Worm (Caenorhabditis elegans): ENCODE data around the gene R07G3.7.

Gene R07G3.7

DNA sequence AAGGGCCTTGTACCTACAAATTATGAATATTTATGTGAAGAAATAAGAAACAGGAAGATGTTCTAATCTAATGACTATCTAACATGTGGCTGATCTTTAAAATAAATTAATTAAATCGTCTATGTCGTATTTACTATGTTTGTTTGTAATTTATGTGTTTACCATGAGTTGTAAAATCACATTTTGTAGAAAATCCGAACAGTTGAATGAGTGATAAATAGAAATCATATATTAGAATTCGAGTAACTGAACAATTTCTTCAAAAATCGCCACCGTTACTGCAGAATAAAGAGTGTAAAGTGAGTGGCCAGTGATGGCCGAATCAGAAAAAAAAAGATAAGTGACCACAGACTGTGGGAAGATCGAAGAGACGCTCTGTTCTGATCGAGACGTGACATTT, 16.5 kb upstream of the R07G3.7 start:
- TF ChIP-seq fos-1 (tag; optimal IDR thresholded peaks at IDR 0.05) (no peak), mdl-1 (tag; optimal IDR thresholded peaks at IDR 0.05) (no peak), snpc-4 (tag; optimal IDR thresholded peaks at IDR 0.05) (no peak), lsy-2 (tag; optimal IDR thresholded peaks at IDR 0.05) (no peak), sem-4 (tag; optimal IDR thresholded peaks at IDR 0.05) (no peak), nhr-25 (tag; optimal IDR thresholded peaks at IDR 0.05) (no peak)

DNA sequence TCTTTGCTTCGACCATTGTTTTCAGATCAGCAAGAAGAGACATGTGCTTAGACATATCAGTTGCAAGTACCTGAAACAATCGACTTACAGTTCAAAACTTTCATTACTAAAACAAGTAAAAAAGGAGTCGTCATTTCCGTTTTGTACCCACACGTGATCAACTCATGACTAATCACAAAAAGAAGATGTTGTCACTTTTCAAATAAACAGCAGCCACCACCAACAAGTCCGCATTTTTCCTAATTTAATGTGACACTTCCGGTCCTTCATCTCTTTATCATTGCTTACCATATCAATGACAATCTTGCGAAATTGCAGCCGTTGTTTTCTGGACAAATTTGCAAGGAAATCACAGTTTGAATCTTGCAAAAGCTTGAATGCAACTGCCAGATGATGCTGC, 15.1 kb upstream of the R07G3.7 start:
- TF ChIP-seq sma-9 (GFP tag; optimal IDR thresholded peaks at IDR 0.05): peak; percentile 8
- no peak for TF ChIP-seq sma-9 (tag; optimal IDR thresholded peaks at IDR 0.05)
- TF ChIP-seq F13H6.1 (tag; optimal IDR thresholded peaks at IDR 0.05): no peak
- TF ChIP-seq sma-3 (GFP tag; optimal IDR thresholded peaks at IDR 0.05): peak; percentile 79
- no peak for TF ChIP-seq mdl-1 (tag; optimal IDR thresholded peaks at IDR 0.05)
- peak; percentile 40 for TF ChIP-seq nhr-21 (tag; optimal IDR thresholded peaks at IDR 0.05)
- TF ChIP-seq blmp-1 (tag; optimal IDR thresholded peaks at IDR 0.05; ENCODE audit: insufficient read depth): peak; percentile 31
- peak; percentile 65 for TF ChIP-seq nhr-25 (tag; optimal IDR thresholded peaks at IDR 0.05)

DNA sequence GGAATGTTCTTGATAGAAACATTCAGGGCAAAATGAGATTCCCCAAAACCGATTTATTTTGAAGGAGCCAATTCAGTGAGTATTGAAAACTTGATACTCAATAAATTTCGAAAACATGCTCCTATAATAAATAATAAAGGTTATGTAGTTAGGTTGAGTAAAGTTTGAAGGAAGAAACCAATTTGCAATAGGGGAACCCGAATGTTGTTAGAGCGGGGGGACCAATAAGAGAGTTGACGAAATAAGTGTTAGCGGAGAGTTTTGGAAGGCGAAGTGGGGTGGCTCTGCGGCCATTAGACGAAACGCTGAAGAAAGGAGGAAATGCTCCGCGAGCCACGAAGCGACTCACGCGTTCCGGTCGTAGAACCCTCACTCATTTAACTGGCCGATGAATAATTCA, 11.5 kb upstream of the R07G3.7 start:
- TF ChIP-seq F13H6.1 (tag; optimal IDR thresholded peaks at IDR 0.05): no peak
- TF ChIP-seq unc-62 (GFP tag; optimal IDR thresholded peaks at IDR 0.05): no peak
- no peak for TF ChIP-seq ztf-11 (tag; optimal IDR thresholded peaks at IDR 0.05)
- TF ChIP-seq elt-3 (tag; optimal IDR thresholded peaks at IDR 0.05): no peak
- TF ChIP-seq ceh-82 (tag; optimal IDR thresholded peaks at IDR 0.05): no peak
- no peak for TF ChIP-seq mdl-1 (tag; optimal IDR thresholded peaks at IDR 0.05)
- no peak for TF ChIP-seq snpc-4 (tag; optimal IDR thresholded peaks at IDR 0.05)
- TF ChIP-seq unc-55 (GFP tag; optimal IDR thresholded peaks at IDR 0.05): no peak
- TF ChIP-seq sem-4 (tag; optimal IDR thresholded peaks at IDR 0.05): no peak
- no peak for TF ChIP-seq fos-1 (tag; optimal IDR thresholded peaks at IDR 0.05)
- TF ChIP-seq C34F6.9 (tag; optimal IDR thresholded peaks at IDR 0.05): no peak
- TF ChIP-seq Y55F3AM.14 (GFP tag; optimal IDR thresholded peaks at IDR 0.05): no peak
- no peak for TF ChIP-seq mab-5 (tag; optimal IDR thresholded peaks at IDR 0.05)

DNA sequence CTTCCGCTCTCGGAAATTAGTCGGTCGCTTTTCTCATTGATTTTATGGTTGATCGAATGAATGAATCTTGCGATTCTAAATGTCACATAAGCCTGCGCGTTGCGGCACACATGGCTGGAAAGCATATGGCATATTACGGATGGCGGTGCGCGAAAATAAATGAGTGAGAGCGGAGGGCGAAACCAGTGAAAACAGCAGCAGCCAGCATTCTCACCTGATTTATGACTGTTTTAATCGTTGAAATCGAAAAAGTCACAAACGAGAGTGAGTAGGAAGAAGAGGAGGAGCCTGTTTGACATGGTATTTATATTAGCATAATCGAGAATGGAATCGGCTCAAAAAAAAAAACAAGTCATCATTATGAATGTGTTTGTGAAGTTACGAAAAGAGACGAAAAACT, 10.7 kb upstream of the R07G3.7 start:
- TF ChIP-seq sem-4 (tag; optimal IDR thresholded peaks at IDR 0.05) (no peak), alr-1 (tag; optimal IDR thresholded peaks at IDR 0.05) (no peak), dmd-4 (tag; optimal IDR thresholded peaks at IDR 0.05) (no peak), ztf-1 (GFP tag; conservative IDR thresholded peaks at IDR 0.05) (no peak), lsy-2 (tag; optimal IDR thresholded peaks at IDR 0.05) (no peak), sma-3 (GFP tag; optimal IDR thresholded peaks at IDR 0.05) (no peak), F13H6.1 (tag; optimal IDR thresholded peaks at IDR 0.05) (no peak), ztf-11 (tag; optimal IDR thresholded peaks at IDR 0.05) (no peak), nhr-77 (tag; optimal IDR thresholded peaks at IDR 0.05) (no peak), unc-55 (GFP tag; optimal IDR thresholded peaks at IDR 0.05) (no peak), crh-2 (tag; optimal IDR thresholded peaks at IDR 0.05) (no peak), sma-9 (GFP tag; optimal IDR thresholded peaks at IDR 0.05) (no peak), sma-9 (tag; optimal IDR thresholded peaks at IDR 0.05) (no peak), gmeb-1 (tag; optimal IDR thresholded peaks at IDR 0.05) (no peak)

DNA sequence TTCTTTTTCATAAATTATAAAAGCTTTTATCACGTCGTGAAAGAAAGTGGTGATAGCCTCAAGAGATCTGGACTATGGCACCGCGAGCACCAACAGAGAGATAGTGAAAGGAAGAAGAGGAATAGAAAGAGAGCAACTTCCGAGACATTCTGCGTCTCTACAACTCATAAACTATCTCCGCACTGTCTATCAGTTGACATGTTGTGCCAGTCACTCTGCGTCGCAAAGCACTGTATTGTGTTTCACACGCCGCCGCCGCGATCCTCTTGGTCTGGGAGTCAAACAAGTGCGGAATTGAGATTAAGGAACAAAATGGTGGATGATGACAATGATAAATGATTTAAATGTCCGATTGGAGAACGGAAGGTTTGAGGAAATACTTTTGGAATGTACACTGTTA, 9.9 kb upstream of the R07G3.7 start:
- TF ChIP-seq F13H6.1 (tag; optimal IDR thresholded peaks at IDR 0.05) (peak; percentile 58), peb-1 (tag; optimal IDR thresholded peaks at IDR 0.05) (peak; percentile 28), alr-1 (tag; optimal IDR thresholded peaks at IDR 0.05) (no peak), sma-9 (GFP tag; optimal IDR thresholded peaks at IDR 0.05) (peak; percentile 41), sma-9 (tag; optimal IDR thresholded peaks at IDR 0.05) (no peak), nhr-237 (tag; optimal IDR thresholded peaks at IDR 0.05) (no peak), lin-11 (tag; optimal IDR thresholded peaks at IDR 0.05) (no peak), Y55F3AM.14 (GFP tag; optimal IDR thresholded peaks at IDR 0.05) (no peak), nhr-129 (tag; optimal IDR thresholded peaks at IDR 0.05) (peak; percentile 14), fos-1 (tag; optimal IDR thresholded peaks at IDR 0.05) (peak; percentile 43), ztf-11 (tag; optimal IDR thresholded peaks at IDR 0.05) (no peak), sma-3 (GFP tag; optimal IDR thresholded peaks at IDR 0.05) (peak; percentile 7), unc-39 (tag; optimal IDR thresholded peaks at IDR 0.05) (no peak), ztf-1 (GFP tag; conservative IDR thresholded peaks at IDR 0.05) (no peak)

DNA sequence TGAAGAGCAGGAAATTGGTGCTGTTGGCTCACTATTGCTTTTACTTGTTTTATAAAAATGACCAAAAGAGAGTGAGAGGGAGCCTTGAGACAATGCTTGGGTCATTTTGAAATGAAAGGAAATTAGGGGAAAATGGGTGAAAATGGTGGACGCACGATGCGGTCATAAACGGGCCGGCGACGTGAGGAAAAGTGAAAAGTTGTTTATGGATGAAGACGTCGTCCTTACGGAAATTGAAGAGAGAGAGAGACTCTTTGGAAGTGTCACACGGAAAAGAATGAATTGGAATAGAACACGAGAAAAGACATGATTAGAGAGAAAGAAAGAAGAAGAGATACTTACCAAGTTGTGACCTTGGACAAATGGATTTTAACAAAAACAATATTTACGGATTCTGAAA, 8.0 kb upstream of the R07G3.7 start:
- TF ChIP-seq lin-11 (tag; optimal IDR thresholded peaks at IDR 0.05): no peak
- TF ChIP-seq ZK546.5 (tag; optimal IDR thresholded peaks at IDR 0.05): no peak
- no peak for TF ChIP-seq C34F6.9 (tag; optimal IDR thresholded peaks at IDR 0.05)
- no peak for TF ChIP-seq mab-5 (tag; optimal IDR thresholded peaks at IDR 0.05)
- TF ChIP-seq F13H6.1 (tag; optimal IDR thresholded peaks at IDR 0.05): no peak
- TF ChIP-seq sma-3 (GFP tag; optimal IDR thresholded peaks at IDR 0.05): no peak
- TF ChIP-seq nhr-25 (tag; optimal IDR thresholded peaks at IDR 0.05): peak; percentile 17
- TF ChIP-seq nhr-237 (tag; optimal IDR thresholded peaks at IDR 0.05): no peak
- TF ChIP-seq nhr-12 (tag; optimal IDR thresholded peaks at IDR 0.05): no peak
- peak; percentile 44 for TF ChIP-seq blmp-1 (tag; optimal IDR thresholded peaks at IDR 0.05; ENCODE audit: insufficient read depth)
- no peak for TF ChIP-seq ceh-82 (tag; optimal IDR thresholded peaks at IDR 0.05)
- TF ChIP-seq snpc-4 (tag; optimal IDR thresholded peaks at IDR 0.05): no peak
- no peak for TF ChIP-seq ztf-11 (tag; optimal IDR thresholded peaks at IDR 0.05)
- no peak for TF ChIP-seq elt-3 (tag; optimal IDR thresholded peaks at IDR 0.05)
- no peak for TF ChIP-seq unc-55 (GFP tag; optimal IDR thresholded peaks at IDR 0.05)
- TF ChIP-seq sem-4 (tag; optimal IDR thresholded peaks at IDR 0.05): peak; percentile 9
- peak in 1 of 2 experiments; percentile 26 for TF ChIP-seq lsy-2 (tag; optimal IDR thresholded peaks at IDR 0.05)
- TF ChIP-seq nhr-23 (tag; optimal IDR thresholded peaks at IDR 0.05): no peak
- no peak for TF ChIP-seq unc-62 (GFP tag; optimal IDR thresholded peaks at IDR 0.05)
